Worm (Caenorhabditis elegans) whole organism, L4/young adult: ENCODE data around the gene C49C8.3.

Experiments used
- W03F9.2 ChIP-seq: fragments of 150-350 bp; optimal IDR thresholded peaks from 2 replicates; lab custom pipeline; 2014; ENCODE audit warnings: missing biosample characterization, missing genetic modification characterization
- dao-5 ChIP-seq: sonication (generic microtip); optimal IDR thresholded peaks from 2 replicates; lab custom pipeline; 2016; ENCODE audit warnings: missing genotype, missing genetic modification characterization, moderate library complexity, missing compliant biosample characterization
- him-1 ChIP-seq: sonication (generic microtip); optimal IDR thresholded peaks from 2 replicates; lab custom pipeline; 2016; ENCODE audit warnings: missing genotype, missing genetic modification reagents, missing genetic modification characterization, missing compliant biosample characterization

The C49C8.3 gene

DNA sequence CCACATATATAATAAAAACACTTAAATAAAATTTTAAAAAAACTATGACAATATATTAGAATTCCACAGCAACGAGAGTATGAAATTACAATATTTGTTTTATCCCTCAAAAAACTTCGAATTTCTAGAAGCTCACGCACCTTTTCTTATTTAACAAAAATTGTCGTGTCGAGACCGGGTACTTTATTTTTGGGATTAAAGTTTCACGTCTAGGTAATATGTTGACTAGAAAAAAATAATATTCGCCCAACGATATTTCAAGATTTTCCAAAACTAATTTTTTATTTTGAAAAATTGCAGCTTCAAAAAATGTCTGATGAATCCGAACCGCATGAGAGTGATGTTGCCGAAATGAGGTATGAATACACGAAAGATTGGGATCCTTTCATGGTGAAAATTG, at the start of gene C49C8.3:
Gene C49C8.3, plus strand, starts transcription at position 301 of the 400 bp plus-strand sequence.
- TF ChIP-seq him-1 (tag; lab: Kevin White, UChicago) (no peak), dao-5 (no peak), W03F9.2 (tag; lab: Kevin White, UChicago) (no peak)

DNA sequence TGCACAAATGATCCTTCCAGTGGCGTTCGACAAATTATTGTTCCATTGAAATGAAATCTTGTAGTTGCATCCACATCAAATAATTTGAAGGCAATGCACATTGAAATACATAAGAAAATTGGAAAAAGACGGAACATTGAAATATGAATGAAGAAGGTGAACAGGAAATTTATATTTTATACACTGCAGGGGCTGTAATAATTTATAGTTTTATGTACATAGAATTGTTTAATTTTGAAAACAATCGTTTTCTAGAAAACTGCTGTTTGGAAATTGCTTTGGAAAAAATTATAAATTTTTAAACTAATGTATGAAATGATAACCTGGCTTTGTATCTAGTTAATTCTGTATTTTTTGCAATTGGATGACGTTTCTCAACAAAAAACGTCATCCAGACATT, 49.2 kb upstream of the C49C8.3 start, which contains the start of gene Y59H11AR.3:
Gene Y59H11AR.3, minus strand, starts transcription at position 101 of the 400 bp plus-strand sequence.
- TF ChIP-seq him-1 (tag; lab: Kevin White, UChicago) = no peak
- TF ChIP-seq W03F9.2 (tag; lab: Kevin White, UChicago) = no peak
- no peak for TF ChIP-seq dao-5

DNA sequence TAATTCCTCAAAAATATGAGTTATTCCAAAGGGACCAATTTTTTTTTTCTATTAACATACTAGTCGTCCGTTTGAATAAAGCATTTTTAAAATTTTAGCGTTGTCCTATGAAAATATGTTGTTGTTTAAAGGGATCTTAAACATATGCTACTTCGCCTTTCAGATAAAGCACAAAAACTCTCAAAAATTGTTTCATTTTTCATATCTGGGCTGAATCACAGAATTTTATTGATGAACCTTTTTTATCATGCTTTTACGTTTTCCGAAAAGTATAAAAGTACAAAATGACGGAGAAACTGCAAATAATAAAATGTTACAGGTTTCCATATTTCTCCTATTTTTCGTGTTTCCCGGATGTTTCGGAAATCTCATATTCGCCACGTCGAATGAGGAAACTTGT, 48.8 kb upstream of the C49C8.3 start, which contains the start of gene clec-181:
Gene clec-181, plus strand, starts transcription at position 301 of the 400 bp plus-strand sequence.
- TF ChIP-seq W03F9.2 (tag; lab: Kevin White, UChicago) (no peak), him-1 (tag; lab: Kevin White, UChicago) (no peak), dao-5 (no peak)

DNA sequence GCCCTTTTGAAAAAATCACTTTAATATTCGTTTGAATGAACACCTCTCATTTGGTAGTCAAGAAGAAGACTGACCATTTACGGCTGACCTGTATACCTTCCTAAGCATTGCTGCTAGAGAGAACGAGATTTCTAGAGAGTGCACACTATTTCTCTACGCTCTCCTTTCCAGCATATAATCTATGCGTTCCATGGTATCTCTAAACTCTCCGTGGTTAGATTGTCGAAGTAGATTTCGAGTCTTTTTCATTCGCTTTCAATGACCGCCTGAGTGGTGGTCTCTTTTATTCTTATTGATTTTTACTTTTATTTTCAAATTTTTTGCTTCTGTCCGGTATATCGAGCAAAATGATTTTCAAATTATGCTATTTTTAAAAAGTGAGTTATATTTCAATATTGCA, 47.0 kb upstream of the C49C8.3 start:
- TF ChIP-seq W03F9.2 (tag; lab: Kevin White, UChicago) (no peak), him-1 (tag; lab: Kevin White, UChicago) (no peak), dao-5 (no peak)

DNA sequence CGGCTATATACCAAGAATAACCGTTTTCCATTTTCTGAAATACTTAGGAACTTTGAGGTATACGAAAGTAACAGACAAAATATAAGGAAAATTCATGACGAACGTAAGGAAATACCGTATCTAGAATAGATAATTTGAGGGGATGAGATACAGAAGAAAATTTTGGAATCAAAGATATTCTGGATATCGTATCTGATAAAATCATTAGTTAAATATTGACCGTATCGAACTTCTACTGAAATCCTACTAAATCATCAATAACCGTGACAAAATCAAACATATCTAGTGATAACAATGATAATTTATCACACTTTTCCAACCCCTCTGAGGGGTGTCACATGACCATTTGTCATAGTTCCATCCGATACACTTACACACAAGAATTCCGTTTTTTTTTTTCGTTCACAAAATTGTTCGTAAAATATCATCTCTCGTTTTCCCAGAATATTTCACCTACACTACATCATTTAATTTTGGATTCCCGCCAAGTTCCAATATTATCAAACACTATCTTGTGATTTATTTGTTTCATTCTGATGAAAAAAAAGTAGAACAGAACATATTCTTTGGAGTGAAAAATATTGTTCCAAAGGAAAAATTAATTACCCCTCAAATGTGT, 43.7 kb upstream of the C49C8.3 start, which contains the start of gene Y59H11AR.4:
Gene Y59H11AR.4, minus strand, starts transcription at position 51 of the 619 bp plus-strand sequence.
- TF ChIP-seq him-1 (tag; lab: Kevin White, UChicago) (no peak), W03F9.2 (tag; lab: Kevin White, UChicago) (no peak), dao-5 (no peak)

DNA sequence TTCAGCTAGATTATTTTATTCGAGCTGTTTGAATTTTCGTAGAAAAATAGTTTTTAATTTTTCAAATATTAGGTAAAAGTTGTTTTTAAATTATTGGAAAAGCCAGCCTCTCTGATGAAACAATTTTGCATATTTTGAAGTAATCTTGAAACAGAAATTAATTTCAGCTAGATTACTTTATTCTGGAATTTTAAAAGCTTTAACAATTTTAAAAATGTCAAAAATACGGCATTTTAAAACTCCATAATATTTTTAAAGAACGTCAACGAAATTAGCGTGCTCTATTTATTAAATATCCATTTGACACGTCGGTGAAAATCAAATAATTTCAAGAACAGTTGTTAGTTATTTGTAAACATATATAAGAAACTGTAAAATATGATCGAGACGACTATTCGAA, 41.7 kb upstream of the C49C8.3 start, which contains the start of gene Y59H11AR.10:
Gene Y59H11AR.10, plus strand, starts transcription at position 301 of the 400 bp plus-strand sequence.
- TF ChIP-seq W03F9.2 (tag; lab: Kevin White, UChicago) (no peak), him-1 (tag; lab: Kevin White, UChicago) (no peak)

DNA sequence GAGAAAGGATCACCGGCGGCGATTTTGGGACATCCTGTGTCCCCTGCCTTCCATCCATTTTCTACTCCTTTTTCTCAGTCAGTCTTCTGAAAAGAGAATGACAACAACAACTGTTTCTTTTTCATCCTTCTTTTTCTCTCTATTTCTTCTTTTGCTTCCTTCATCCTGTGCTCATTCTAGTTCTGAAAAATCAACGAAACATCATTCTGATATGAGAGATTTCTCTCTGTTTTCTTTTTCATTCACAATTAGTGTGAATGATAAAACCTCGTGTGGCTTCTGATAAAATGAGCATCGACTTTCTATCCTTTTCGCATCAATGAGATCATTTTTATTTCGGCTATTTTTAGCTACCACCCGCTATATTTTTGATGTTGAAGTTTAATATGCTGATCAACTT, 39.3 kb upstream of the C49C8.3 start:
- TF ChIP-seq W03F9.2 (tag; lab: Kevin White, UChicago) (no peak), dao-5 (no peak), him-1 (tag; lab: Kevin White, UChicago) (no peak)

ce11 chrIV:8608204-8608603, 36.3 kb upstream of the C49C8.3 start:
- TF ChIP-seq W03F9.2 (tag; lab: Kevin White, UChicago) (no peak), him-1 (tag; lab: Kevin White, UChicago) (no peak), dao-5 (no peak)

DNA sequence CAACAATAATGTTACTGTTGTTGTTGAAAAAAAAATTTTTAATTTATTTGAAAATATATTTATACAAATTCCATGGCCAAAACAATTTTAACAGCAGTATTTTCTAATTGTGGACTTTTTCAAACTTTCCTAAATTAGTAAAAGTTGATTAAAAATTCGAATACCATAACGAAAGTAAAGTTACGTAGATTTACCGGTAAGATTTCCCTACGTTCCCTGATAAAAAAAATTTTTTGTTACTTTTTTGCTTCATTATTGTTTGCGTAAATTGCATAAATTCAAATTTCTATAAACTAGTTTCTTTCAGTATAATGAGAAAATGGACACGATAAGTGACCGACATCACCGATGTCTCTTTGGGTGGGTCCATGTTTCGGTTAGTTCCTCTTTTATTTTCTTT, 35.6 kb upstream of the C49C8.3 start, which contains the start of gene F42A9.6:
Gene F42A9.6, plus strand, starts transcription at position 301 of the 400 bp plus-strand sequence.
- TF ChIP-seq W03F9.2 (tag; lab: Kevin White, UChicago) (no peak), dao-5 (no peak), him-1 (tag; lab: Kevin White, UChicago) (no peak)

- TF ChIP-seq W03F9.2 (tag; lab: Kevin White, UChicago) = peak; percentile 28
- TF ChIP-seq him-1 (tag; lab: Kevin White, UChicago) = no peak
- TF ChIP-seq dao-5 = no peak
These were observed 32.5 kb upstream of the C49C8.3 start, which contains the start of the genes F42A9.17 and cyp-33E2 for ce11 chrIV:8611886-8612542. F42A9.17 (minus strand) TSS chrIV:8611936. cyp-33E2 (plus strand) TSS chrIV:8612334.

ce11 chrIV:8614680-8615079, 29.9 kb upstream of the C49C8.3 start, which contains the start of gene cyp-33E3:
cyp-33E3 (plus strand) TSS chrIV:8614995.
- TF ChIP-seq W03F9.2 (tag; lab: Kevin White, UChicago) = no peak
- TF ChIP-seq dao-5 = no peak
- no peak for TF ChIP-seq him-1 (tag; lab: Kevin White, UChicago)

DNA sequence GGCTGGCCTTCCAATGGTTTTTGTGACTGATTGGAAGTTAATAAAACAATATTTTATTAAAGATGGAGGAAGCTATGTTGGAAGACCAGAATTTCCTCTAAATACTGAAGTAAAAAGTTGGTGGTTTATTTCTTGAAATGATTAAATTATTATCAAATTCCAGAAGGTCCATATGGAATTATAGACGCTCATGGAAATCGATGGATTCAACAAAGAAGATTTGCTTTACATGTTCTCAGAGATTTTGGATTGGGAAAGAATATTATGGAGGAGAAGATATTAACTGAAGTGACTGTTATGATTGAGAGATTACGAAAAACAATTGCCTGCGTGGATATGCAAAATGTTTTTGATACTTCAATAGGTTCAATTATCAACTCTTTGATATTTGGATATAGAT, 29.2 kb upstream of the C49C8.3 start:
- TF ChIP-seq dao-5 = no peak

ce11 chrIV:8617047-8617446, 27.5 kb upstream of the C49C8.3 start, which contains the start of the genes F42A9.7 and F42A9.3:
F42A9.7 (minus strand) TSS chrIV:8617147.
F42A9.3 (plus strand) TSS chrIV:8617260.
- TF ChIP-seq dao-5 = no peak
- no peak for TF ChIP-seq W03F9.2 (tag; lab: Kevin White, UChicago)
- no peak for TF ChIP-seq him-1 (tag; lab: Kevin White, UChicago)

DNA sequence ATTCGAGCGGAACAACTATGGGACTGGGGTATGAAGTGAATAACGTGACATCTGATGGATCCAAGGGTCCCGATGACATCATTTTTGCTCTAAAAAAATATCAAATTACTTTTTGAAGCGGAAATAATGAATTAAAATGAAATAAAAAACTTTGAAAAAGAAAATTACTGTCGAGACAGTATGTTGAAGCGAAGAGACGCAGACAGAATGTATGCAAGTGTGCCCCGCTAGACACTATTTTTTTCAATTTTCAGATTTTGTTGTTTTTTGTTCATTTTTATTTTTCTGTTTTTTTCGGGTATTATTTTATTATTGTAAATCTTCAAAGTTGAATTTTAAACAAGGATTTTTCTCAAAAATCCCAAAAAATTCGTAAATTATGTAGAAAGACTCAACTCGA, 25.8 kb upstream of the C49C8.3 start, which contains the start of gene F42A9.8:
Gene F42A9.8, minus strand, starts transcription at position 88 of the 400 bp plus-strand sequence.
- no peak for TF ChIP-seq him-1 (tag; lab: Kevin White, UChicago)
- no peak for TF ChIP-seq dao-5
- TF ChIP-seq W03F9.2 (tag; lab: Kevin White, UChicago) = peak; percentile 20
